Fruit fly (Drosophila melanogaster): Measurements from ENCODE around the gene TfIIFbeta.

DNA sequence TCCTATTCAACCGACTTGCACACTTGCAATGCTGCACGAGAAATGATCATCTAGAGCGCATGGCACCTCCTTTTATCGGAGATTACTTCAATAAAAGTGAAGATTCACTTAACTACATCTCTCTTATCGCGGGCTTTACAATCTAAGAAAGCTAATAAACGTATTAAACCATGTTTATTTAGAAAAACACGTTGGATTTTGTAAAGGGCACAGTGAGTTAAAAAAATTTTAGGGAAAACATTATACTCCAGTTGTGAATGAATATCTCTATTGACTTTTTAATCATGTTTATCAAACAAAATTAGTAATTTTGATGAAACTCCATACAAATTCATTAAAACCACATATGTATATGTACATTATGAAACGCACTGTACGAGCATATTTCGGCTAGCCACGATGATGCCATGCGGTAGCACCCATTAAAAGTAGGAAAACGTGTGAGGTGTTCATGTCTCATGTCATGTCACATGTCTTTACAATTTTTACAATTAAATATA, 8.2 kb downstream of the TfIIFbeta start, which contains the start of gene CG31272:
- no peak for TF ChIP-seq CG8478 (optimal IDR thresholded peaks at IDR 0.05)
- TF ChIP-seq usp (GFP tag; optimal IDR thresholded peaks at IDR 0.05): no peak
- no peak for TF ChIP-seq psq (optimal IDR thresholded peaks at IDR 0.05)
- no peak for TF ChIP-seq EcR (GFP tag; optimal IDR thresholded peaks at IDR 0.05)
- no peak for TF ChIP-seq Dll (optimal IDR thresholded peaks at IDR 0.05)

All from whole organism.